Worm (Caenorhabditis elegans): ENCODE data around the gene ptpn-22.
A peak's percentile ranks its signal among the peaks of the same experiment; 100 is the strongest.

The ptpn-22 gene

ce11 chrIV:1745453-1746051 lies 5.5 kb upstream of the ptpn-22 start, which contains the start of the genes Y41D4A.6 and Y41D4A.4 (continued):
- peak; percentile 3 to 83 for TF ChIP-seq lsy-2 (tag; optimal IDR thresholded peaks at IDR 0.05)
- no peak for TF ChIP-seq spr-3 (GFP tag; optimal IDR thresholded peaks at IDR 0.05)
- TF ChIP-seq nhr-41 (GFP tag; IDR thresholded peaks at IDR 0.05), result no peak
- TF ChIP-seq dpl-1 (GFP tag; optimal IDR thresholded peaks at IDR 0.05), result peak; percentile 68
- TF ChIP-seq ztf-11 (tag; optimal IDR thresholded peaks at IDR 0.05), result no peak
- TF ChIP-seq ceh-62 (tag; optimal IDR thresholded peaks at IDR 0.05), result no peak
- no peak for TF ChIP-seq nhr-111 (GFP tag; optimal IDR thresholded peaks at IDR 0.05)
- no peak for TF ChIP-seq aly-2 (tag; optimal IDR thresholded peaks at IDR 0.05)
- no peak for TF ChIP-seq lin-1 (GFP tag; IDR thresholded peaks at IDR 0.05)
- TF ChIP-seq unc-62 (GFP tag; optimal IDR thresholded peaks at IDR 0.05 in 1 of 2), result peak in 1 of 2 experiments; percentile 80
- no peak for TF ChIP-seq unc-62 (tag; optimal IDR thresholded peaks at IDR 0.05)
- TF ChIP-seq set-16 (GFP tag; IDR thresholded peaks at IDR 0.05), result peak; percentile 18; the same call in 1 of the 2 replicates
- TF ChIP-seq mes-2 (tag; optimal IDR thresholded peaks at IDR 0.05; ENCODE audit: poor library complexity, severe bottlenecking), result peak; percentile 96
- TF ChIP-seq attf-4 (tag; optimal IDR thresholded peaks at IDR 0.05), result no peak
- TF ChIP-seq zip-11 (GFP tag; IDR thresholded peaks at IDR 0.05), result no peak
- TF ChIP-seq hif-1 (tag; optimal IDR thresholded peaks at IDR 0.05), result peak in 1 of 2 experiments; percentile 94
- TF ChIP-seq ceh-20 (GFP tag; IDR thresholded peaks at IDR 0.05), result peak; percentile 69
- TF ChIP-seq dmd-6 (GFP tag; IDR thresholded peaks at IDR 0.05), result peak; percentile 43; the same call in 1 of the 2 replicates

ce11 chrIV:1739366-1740104 lies 527 bp downstream of the ptpn-22 start:
- no peak for TF ChIP-seq F10B5.3 (tag; optimal IDR thresholded peaks at IDR 0.05)
- no peak for TF ChIP-seq Y105C5A.15 (GFP tag; IDR thresholded peaks at IDR 0.05)
- no peak for TF ChIP-seq lir-3 (tag; optimal IDR thresholded peaks at IDR 0.05)
- no peak for TF ChIP-seq cey-2 (tag; optimal IDR thresholded peaks at IDR 0.05; ENCODE audit: borderline replicate concordance, insufficient read depth)
- peak; percentile 48; the same call in 1 of the 2 replicates for TF ChIP-seq dmd-6 (GFP tag; IDR thresholded peaks at IDR 0.05)
- no peak for TF ChIP-seq lin-15B (tag; optimal IDR thresholded peaks at IDR 0.05)
- peak; percentile 59 for TF ChIP-seq lin-38 (GFP tag; IDR thresholded peaks at IDR 0.05)
- no peak for TF ChIP-seq T20F7.1 (GFP tag; optimal IDR thresholded peaks at IDR 0.05)
- peak; percentile 47; the same call in 1 of the 2 replicates for TF ChIP-seq madf-9 (GFP tag; conservative IDR thresholded peaks at IDR 0.05)
- peak; percentile 40 for TF ChIP-seq mes-2 (tag; optimal IDR thresholded peaks at IDR 0.05; ENCODE audit: poor library complexity, severe bottlenecking)
- TF ChIP-seq ZK337.2 (GFP tag; IDR thresholded peaks at IDR 0.05), result no peak
- peak; percentile 50; the same call in 1 of the 2 replicates for TF ChIP-seq hmg-1.1 (GFP tag; IDR thresholded peaks at IDR 0.05)
- no peak for TF ChIP-seq zfp-3 (GFP tag; conservative IDR thresholded peaks at IDR 0.05)
- no peak for TF ChIP-seq snpc-4 (tag; optimal IDR thresholded peaks at IDR 0.05)
- no peak for TF ChIP-seq ztf-7 (tag; optimal IDR thresholded peaks at IDR 0.05)
- no peak for TF ChIP-seq php-3 (GFP tag; IDR thresholded peaks at IDR 0.05)
- no peak for TF ChIP-seq T26A8.4 (GFP tag; IDR thresholded peaks at IDR 0.05)
- TF ChIP-seq fkh-10 (GFP tag; optimal IDR thresholded peaks at IDR 0.05), result no peak
- TF ChIP-seq daf-8 (GFP tag; IDR thresholded peaks at IDR 0.05), result no peak
- no peak for TF ChIP-seq ceh-32 (tag; optimal IDR thresholded peaks at IDR 0.05; ENCODE audit: poor library complexity)
- no peak for TF ChIP-seq saeg-2 (GFP tag; IDR thresholded peaks at IDR 0.05)
- TF ChIP-seq dve-1 (tag; optimal IDR thresholded peaks at IDR 0.05; ENCODE audit: insufficient read depth), result peak; percentile 42
- TF ChIP-seq F44E2.7 (GFP tag; IDR thresholded peaks at IDR 0.05), result no peak
- TF ChIP-seq lin-29 (GFP tag; IDR thresholded peaks at IDR 0.05), result no peak
- TF ChIP-seq ceh-20 (GFP tag; IDR thresholded peaks at IDR 0.05), result no peak
- no peak for TF ChIP-seq nhr-10 (tag; optimal IDR thresholded peaks at IDR 0.05)
- no peak for TF ChIP-seq dmd-8 (GFP tag; IDR thresholded peaks at IDR 0.05)
- no peak for TF ChIP-seq jun-1 (tag; optimal IDR thresholded peaks at IDR 0.05)
- no peak for TF ChIP-seq tra-1 (GFP tag; IDR thresholded peaks at IDR 0.05)
- TF ChIP-seq F49E8.2 (tag; optimal IDR thresholded peaks at IDR 0.05; ENCODE audit: borderline replicate concordance), result no peak
- peak; percentile 18 for TF ChIP-seq nhr-28 (tag; optimal IDR thresholded peaks at IDR 0.05)
- peak; percentile 27 to 40 for TF ChIP-seq mdl-1 (tag; optimal IDR thresholded peaks at IDR 0.05)
